Fruit fly (Drosophila melanogaster) whole organism, wandering third instar larva: ENCODE data around the gene CG6144.
A peak's percentile ranks its signal among the peaks of the same experiment; 100 is the strongest.

Experiments used
- CG32264 ChIP-seq: fragments of 200-800 bp; sonication (Bioruptor generic); optimal IDR thresholded peaks from 2 replicates; lab custom pipeline; 2016; ENCODE audit warnings: missing biosample characterization, missing genetic modification characterization
- CrebA ChIP-seq: fragments of 200-800 bp; sonication (Bioruptor generic); optimal IDR thresholded peaks from 2 replicates; lab custom pipeline; 2016; ENCODE audit warnings: missing biosample characterization, mild to moderate bottlenecking, missing genetic modification characterization, borderline replicate concordance
- Dfd ChIP-seq: fragments of >200 bp; optimal IDR thresholded peaks from 2 replicates; lab custom pipeline; 2017; ENCODE audit warnings: missing biosample characterization, missing genetic modification characterization
- Myc ChIP-seq: fragments of >200 bp; optimal IDR thresholded peaks from 2 replicates; lab custom pipeline; 2017
- Sp1 ChIP-seq: fragments of 200-800 bp; sonication (Bioruptor generic); optimal IDR thresholded peaks from 3 replicates; lab custom pipeline; 2019; ENCODE audit warnings: missing biosample characterization, mild to moderate bottlenecking, missing genetic modification characterization, moderate library complexity
- br ChIP-seq: fragments of 200-800 bp; sonication (Bioruptor generic); optimal IDR thresholded peaks from 2 replicates; lab custom pipeline; 2016; ENCODE audit warnings: missing biosample characterization, missing genetic modification characterization
- brk ChIP-seq: fragments of 200-800 bp; sonication (Bioruptor generic); optimal IDR thresholded peaks from 2 replicates; lab custom pipeline; 2016; ENCODE audit warnings: missing biosample characterization, mild to moderate bottlenecking, missing genetic modification characterization
- ey ChIP-seq: fragments of 200-800 bp; sonication (Bioruptor generic); optimal IDR thresholded peaks from 2 replicates; lab custom pipeline; 2016; ENCODE audit warnings: missing biosample characterization, missing genetic modification characterization
- h ChIP-seq: fragments of 200-800 bp; sonication (Bioruptor generic); optimal IDR thresholded peaks from 3 replicates; lab custom pipeline; 2016; ENCODE audit warnings: missing biosample characterization, mild to moderate bottlenecking, missing genetic modification characterization
- jim ChIP-seq: fragments of 175-275, 200-325 bp; sonication (Bioruptor generic); optimal IDR thresholded peaks from 2 replicates; lab custom pipeline; 2016; ENCODE audit warnings: missing biosample characterization, mild to moderate bottlenecking, missing genetic modification characterization
- psq ChIP-seq: fragments of 200-800 bp; sonication (Bioruptor generic); optimal IDR thresholded peaks from 3 replicates; lab custom pipeline; 2017; ENCODE audit warnings: missing biosample characterization, mild to moderate bottlenecking, missing genetic modification characterization, moderate library complexity
- usp ChIP-seq: fragments of >200 bp; optimal IDR thresholded peaks from 2 replicates; lab custom pipeline; 2017; ENCODE audit warnings: missing biosample characterization, missing genetic modification characterization

DNA sequence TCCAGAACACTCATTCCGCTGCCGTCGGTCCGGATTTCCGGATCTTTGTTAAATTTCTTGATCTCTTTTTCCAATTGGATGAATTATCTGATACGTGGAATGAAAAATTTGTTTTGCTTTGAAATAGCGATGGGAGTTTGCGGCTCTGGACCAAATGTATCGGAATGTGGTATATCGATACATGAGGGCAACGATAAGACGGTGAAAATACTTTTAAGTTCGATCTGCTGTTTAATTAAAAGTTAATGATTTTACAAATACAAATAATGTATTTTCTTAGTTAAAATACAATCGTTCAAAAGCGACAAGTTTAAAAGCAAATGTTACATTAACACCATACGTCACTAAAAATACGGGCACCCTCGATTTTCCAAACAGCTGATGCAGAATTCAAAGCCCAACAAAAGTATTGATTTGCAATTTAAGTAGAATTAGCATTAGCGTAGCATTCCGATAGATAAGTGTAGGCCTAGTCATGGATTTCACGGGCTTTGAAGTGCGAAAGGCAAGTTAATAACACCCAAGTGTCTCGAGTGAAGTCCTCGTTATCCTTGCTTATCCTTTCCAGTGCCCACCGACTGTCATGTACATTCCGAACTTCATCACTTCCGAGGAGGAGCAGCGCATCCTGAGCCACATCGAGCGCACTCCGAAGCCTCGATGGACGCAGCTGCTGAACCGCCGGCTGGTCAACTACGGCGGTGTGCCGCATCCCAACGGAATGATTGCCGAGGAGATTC, at the start of gene CG6144, which contains the start of gene Cog4:
- TF ChIP-seq usp (GFP tag; lab: Kevin White, UChicago): no peak
- no peak for TF ChIP-seq brk (GFP tag; lab: Kevin White, UChicago)
- no peak for TF ChIP-seq Dfd
- no peak for TF ChIP-seq br (GFP tag; lab: Kevin White, UChicago)
- TF ChIP-seq ey (GFP tag; lab: Kevin White, UChicago): no peak
- peak; percentile 1 for TF ChIP-seq psq
- no peak for TF ChIP-seq CG32264 (GFP tag; lab: Kevin White, UChicago)
- TF ChIP-seq h (GFP tag; lab: Kevin White, UChicago): no peak
- TF ChIP-seq Sp1 (GFP tag; lab: Kevin White, UChicago): no peak
- no peak for TF ChIP-seq jim (GFP tag; lab: Kevin White, UChicago)
- no peak for TF ChIP-seq CrebA
- TF ChIP-seq Myc (lab: Kevin White, UChicago): no peak
